Worm (Caenorhabditis elegans): ENCODE measurements around the gene ugt-35.

- TF ChIP-seq ama-1 (optimal IDR thresholded peaks at IDR 0.05) (no peak), sox-2 (GFP tag; IDR thresholded peaks at IDR 0.05) (no peak)
Observed at ce11 chrV:10693749-10694148, 39.7 kb upstream of the ugt-35 start.

All from whole organism, late embryonic.